Fruit fly (Drosophila melanogaster) whole organism, embryonic: ENCODE results near the gene stg.

ENCODE experiments used
- Awh ChIP-seq: fragments of 200-800 bp; sonication (Bioruptor generic); IDR thresholded peaks from 2 replicates; pipeline ENCODE4, ENCODE4 v1.3.6; 2022; ENCODE audit warnings: missing biosample characterization, missing genetic modification characterization
- B-H1 ChIP-seq: fragments of 200-800 bp; sonication (Bioruptor generic); IDR thresholded peaks from 3 replicates; pipeline ENCODE4 v1.3.6; 2022; ENCODE audit warnings: missing biosample characterization, missing genetic modification characterization
- CG10274 ChIP-seq: fragments of 200-800 bp; sonication (Bioruptor generic); optimal IDR thresholded peaks from 3 replicates; lab custom pipeline; 2017; ENCODE audit warnings: missing biosample characterization, mild to moderate bottlenecking, missing genetic modification characterization
- CG10543 ChIP-seq: fragments of 200-800 bp; sonication (Bioruptor generic); optimal IDR thresholded peaks from 3 replicates; lab custom pipeline; 2017; ENCODE audit warnings: missing biosample characterization, mild to moderate bottlenecking, missing genetic modification characterization, moderate library complexity
- CG10565 ChIP-seq: fragments of 200-800 bp; sonication (Bioruptor generic); optimal IDR thresholded peaks from 3 replicates; lab custom pipeline; 2016; ENCODE audit warnings: missing biosample characterization, mild to moderate bottlenecking, missing genetic modification characterization
- CG12659 ChIP-seq: fragments of 200-800 bp; sonication (Bioruptor generic); optimal IDR thresholded peaks from 3 replicates; lab custom pipeline; 2017; ENCODE audit warnings: mild to moderate bottlenecking, missing biosample characterization, missing genetic modification reagents, missing genetic modification characterization
- CG13894 ChIP-seq: fragments of 200-800 bp; sonication (Bioruptor generic); optimal IDR thresholded peaks from 3 replicates; lab custom pipeline; 2018; ENCODE audit warnings: missing biosample characterization, mild to moderate bottlenecking, missing genetic modification characterization, moderate library complexity
- CG17328 ChIP-seq: fragments of 200-800 bp; sonication (Bioruptor generic); IDR thresholded peaks from 2 replicates; pipeline ENCODE4 v1.3.6; 2022; ENCODE audit warnings: missing biosample characterization, missing genetic modification characterization
- CG3163 ChIP-seq: fragments of 200-800 bp; sonication (Bioruptor generic); optimal IDR thresholded peaks from 3 replicates; lab custom pipeline; 2016; ENCODE audit warnings: missing biosample characterization, missing genetic modification characterization
- CG32767 ChIP-seq: fragments of 200-800 bp; sonication (Bioruptor generic); IDR thresholded peaks from 2 replicates; pipeline ENCODE4 v1.3.6; 2022; ENCODE audit warnings: missing biosample characterization, missing genetic modification characterization
- CG32772 ChIP-seq: fragments of 200-800 bp; sonication (Bioruptor generic); IDR thresholded peaks from 2 replicates; pipeline ENCODE4 v1.3.6; 2022; ENCODE audit warnings: missing biosample characterization, missing genetic modification characterization
- CG34224 ChIP-seq: fragments of 200-800 bp; sonication (Bioruptor generic); IDR thresholded peaks from 3 replicates; pipeline ENCODE4 v1.3.6; 2022; ENCODE audit warnings: missing biosample characterization, missing genetic modification characterization; ENCODE audit not compliant: partially characterized antibody
- CG4360 ChIP-seq: fragments of 200-800 bp; sonication (Bioruptor generic); IDR thresholded peaks from 2 replicates; pipeline ENCODE4 v1.3.6; 2022; ENCODE audit warnings: missing biosample characterization, missing genetic modification characterization
- CG5245 ChIP-seq: fragments of 200-800 bp; sonication (Bioruptor generic); optimal IDR thresholded peaks from 3 replicates; lab custom pipeline; 2016; ENCODE audit warnings: missing biosample characterization, missing genetic modification characterization
- CG6254 ChIP-seq: fragments of 200-800 bp; sonication (Bioruptor generic); optimal IDR thresholded peaks from 3 replicates; lab custom pipeline; 2017; ENCODE audit warnings: mild to moderate bottlenecking, missing biosample characterization, missing genetic modification reagents, missing genetic modification characterization
- CG7839 ChIP-seq: fragments of 200-800 bp; sonication (Bioruptor generic); optimal IDR thresholded peaks from 3 replicates; lab custom pipeline; 2018; ENCODE audit warnings: missing biosample characterization, mild to moderate bottlenecking, missing genetic modification characterization, moderate library complexity
- CG7928 ChIP-seq: fragments of 200-800 bp; sonication (Bioruptor generic); optimal IDR thresholded peaks from 2 replicates; lab custom pipeline; 2017; ENCODE audit warnings: missing biosample characterization, mild to moderate bottlenecking, missing genetic modification characterization
- CG8290 ChIP-seq, 3 experiments: fragments of 200-800 bp; sonication (Bioruptor generic); optimal IDR thresholded peaks; 2 replicates each; lab custom pipeline; 2016 to 2019; ENCODE audit warnings: missing biosample characterization in 3 of 3, missing genetic modification characterization in 3 of 3, mild to moderate bottlenecking in 2 of 3, moderate library complexity in 1 of 3
- CHES-1-like ChIP-seq: fragments of 200-800 bp; sonication (Bioruptor generic); optimal IDR thresholded peaks from 2 replicates; lab custom pipeline; 2016; ENCODE audit warnings: missing biosample characterization, missing genetic modification characterization
- CrebB ChIP-seq: fragments of 200-800 bp; sonication (Bioruptor generic); optimal IDR thresholded peaks from 3 replicates; lab custom pipeline; 2018; ENCODE audit warnings: missing biosample characterization, mild to moderate bottlenecking, missing genetic modification characterization
- Dref ChIP-seq: fragments of 200-800 bp; sonication (Bioruptor generic); IDR thresholded peaks from 2 replicates; pipeline ENCODE4 v1.3.6; 2022; ENCODE audit warnings: missing biosample characterization, missing genetic modification characterization
- Fer1 ChIP-seq: fragments of 200-800 bp; sonication (Bioruptor generic); optimal IDR thresholded peaks from 2 replicates; lab custom pipeline; 2017; ENCODE audit warnings: missing biosample characterization, mild to moderate bottlenecking, missing genetic modification characterization
- HHEX ChIP-seq: fragments of 200-800 bp; sonication (Bioruptor generic); optimal IDR thresholded peaks from 3 replicates; lab custom pipeline; 2017; ENCODE audit warnings: missing biosample characterization, mild to moderate bottlenecking, missing genetic modification characterization, missing genetic modification reagents
- HmgZ ChIP-seq: fragments of 200-800 bp; sonication (Bioruptor generic); optimal IDR thresholded peaks from 2 replicates; lab custom pipeline; 2018; ENCODE audit warnings: missing biosample characterization, mild to moderate bottlenecking, missing genetic modification characterization
- Hr3 ChIP-seq: fragments of 200-800 bp; sonication (Bioruptor generic); optimal IDR thresholded peaks from 3 replicates; lab custom pipeline; 2016; ENCODE audit warnings: missing biosample characterization, missing genetic modification characterization
- Mrtf ChIP-seq: fragments of 200-800 bp; sonication (Bioruptor generic); IDR thresholded peaks from 3 replicates; pipeline ENCODE4 v1.3.6; 2022; ENCODE audit warnings: missing biosample characterization, missing genetic modification characterization
- NfI ChIP-seq: fragments of 200-800 bp; sonication (Bioruptor generic); optimal IDR thresholded peaks from 3 replicates; lab custom pipeline; 2018; ENCODE audit warnings: missing biosample characterization, mild to moderate bottlenecking, missing genetic modification characterization, moderate library complexity
- PHDP ChIP-seq: fragments of 200-800 bp; sonication (Bioruptor generic); optimal IDR thresholded peaks from 3 replicates; lab custom pipeline; 2018; ENCODE audit warnings: missing biosample characterization, mild to moderate bottlenecking, missing genetic modification characterization, moderate library complexity
- Rfx ChIP-seq: fragments of 200-800 bp; sonication (Bioruptor generic); IDR thresholded peaks from 2 replicates; pipeline ENCODE4 v1.3.6; 2022; ENCODE audit warnings: missing biosample characterization, missing genetic modification characterization
- Six4 ChIP-seq: fragments of 200-800 bp; sonication (Bioruptor generic); optimal IDR thresholded peaks from 2 replicates; lab custom pipeline; 2016; ENCODE audit warnings: missing biosample characterization, missing genetic modification characterization
- Sox102F ChIP-seq: fragments of 200-800 bp; sonication (Bioruptor generic); optimal IDR thresholded peaks from 2 replicates; lab custom pipeline; 2018; ENCODE audit warnings: missing biosample characterization, mild to moderate bottlenecking, missing genetic modification characterization, moderate library complexity
- Sry-δ ChIP-seq: fragments of 200-800 bp; sonication (Bioruptor generic); optimal IDR thresholded peaks from 2 replicates; lab custom pipeline; 2016; ENCODE audit warnings: missing biosample characterization, missing genetic modification characterization
- Xbp1 ChIP-seq: fragments of 200-800 bp; sonication (Bioruptor generic); optimal IDR thresholded peaks from 3 replicates; lab custom pipeline; 2016; ENCODE audit warnings: missing biosample characterization, mild to moderate bottlenecking, missing genetic modification characterization
- ara ChIP-seq: fragments of 200-800 bp; sonication (Bioruptor generic); IDR thresholded peaks from 2 replicates; pipeline ENCODE4 v1.3.6; 2022; ENCODE audit warnings: missing biosample characterization, missing genetic modification characterization
- ase ChIP-seq: fragments of 200-800 bp; sonication (Bioruptor generic); IDR thresholded peaks from 3 replicates; pipeline ENCODE4 v1.3.6; 2022; ENCODE audit warnings: missing biosample characterization, missing genetic modification characterization
- ash1 ChIP-seq: fragments of 200-800 bp; sonication (Bioruptor generic); optimal IDR thresholded peaks from 2 replicates; lab custom pipeline; 2018; ENCODE audit warnings: missing biosample characterization, mild to moderate bottlenecking, missing genetic modification characterization
- bbx ChIP-seq: fragments of 200-800 bp; sonication (Bioruptor generic); IDR thresholded peaks from 2 replicates; pipeline ENCODE4 v1.3.6; 2022; ENCODE audit warnings: missing biosample characterization, missing genetic modification characterization; ENCODE audit not compliant: partially characterized antibody
- bigmax ChIP-seq: fragments of 200-800 bp; sonication (Bioruptor generic); optimal IDR thresholded peaks from 2 replicates; lab custom pipeline; 2018; ENCODE audit warnings: missing biosample characterization, mild to moderate bottlenecking, missing genetic modification characterization
- caup ChIP-seq: fragments of 200-800 bp; sonication (Bioruptor generic); optimal IDR thresholded peaks from 3 replicates; lab custom pipeline; 2017; ENCODE audit warnings: missing biosample characterization, mild to moderate bottlenecking, missing genetic modification characterization, moderate library complexity; ENCODE audit not compliant: severe bottlenecking
- chif ChIP-seq, 2 experiments: fragments of 200-800 bp; sonication (Bioruptor generic); optimal IDR thresholded peaks; 3 replicates each; lab custom pipeline; 2016; ENCODE audit warnings: missing biosample characterization in 2 of 2, missing genetic modification characterization in 2 of 2
- dan ChIP-seq: fragments of 200-800 bp; sonication (Bioruptor generic); IDR thresholded peaks from 2 replicates; pipeline ENCODE4 v1.3.6; 2022; ENCODE audit warnings: missing biosample characterization, missing genetic modification characterization
- dmrt11E ChIP-seq: fragments of 200-800 bp; sonication (Bioruptor generic); optimal IDR thresholded peaks from 3 replicates; lab custom pipeline; 2018; ENCODE audit warnings: missing biosample characterization, mild to moderate bottlenecking, missing genetic modification characterization, moderate library complexity
- ftz-f1 ChIP-seq: fragments of 200-800 bp; sonication (Bioruptor generic); optimal IDR thresholded peaks from 2 replicates; lab custom pipeline; 2016; ENCODE audit warnings: missing biosample characterization, missing genetic modification characterization
- pho ChIP-seq: fragments of 200-800 bp; sonication (Bioruptor generic); optimal IDR thresholded peaks from 2 replicates; lab custom pipeline; 2016; ENCODE audit warnings: missing biosample characterization, missing genetic modification characterization
- phol ChIP-seq: fragments of 200-800 bp; sonication (Bioruptor generic); optimal IDR thresholded peaks from 3 replicates; lab custom pipeline; 2018; ENCODE audit warnings: missing biosample characterization, mild to moderate bottlenecking, missing genetic modification characterization, moderate library complexity
- sens ChIP-seq: fragments of 200-800 bp; sonication (Bioruptor generic); peaks from one replicate; lab custom pipeline; 2016; ENCODE audit warnings: missing biosample characterization, missing genetic modification characterization
- ssp ChIP-seq: fragments of 200-800 bp; sonication (Bioruptor generic); IDR thresholded peaks from 2 replicates; pipeline ENCODE4 v1.3.6; 2022; ENCODE audit warnings: missing biosample characterization, missing genetic modification characterization
- sug ChIP-seq: fragments of 200-800 bp; optimal IDR thresholded peaks from 2 replicates; lab custom pipeline; 2019; ENCODE audit warnings: missing biosample characterization, mild to moderate bottlenecking, missing genetic modification characterization, moderate library complexity
- zfh1 ChIP-seq: fragments of 200-800 bp; sonication (Bioruptor generic); IDR thresholded peaks from 3 replicates; pipeline ENCODE4 v1.3.6; 2022; ENCODE audit warnings: missing biosample characterization, missing genetic modification characterization

Gene stg

dm6 chr3R:29207012-29207656 lies 48.5 kb downstream of the stg start (continued):
- TF ChIP-seq Sry-δ: no peak
- no peak for TF ChIP-seq CG32767 (GFP tag; lab: Robert Waterston, UW)
- TF ChIP-seq CG10543 (GFP tag; lab: Kevin White, UChicago): peak; percentile 12
- TF ChIP-seq ash1 (GFP tag; lab: Kevin White, UChicago): no peak
- peak; percentile 57 for TF ChIP-seq CG12659 (GFP tag; lab: Kevin White, UChicago)
- TF ChIP-seq NfI: peak; percentile 73
- TF ChIP-seq Dref: no peak
- TF ChIP-seq CG10565: no peak
- TF ChIP-seq dmrt11E (tag; lab: Kevin White, UChicago): peak; percentile 46
- TF ChIP-seq B-H1 (GFP tag; lab: Robert Waterston, UW): peak; percentile 73
- TF ChIP-seq ara: peak; percentile 69
- TF ChIP-seq sens (GFP tag; lab: Kevin White, UChicago): peak; percentile 48
- TF ChIP-seq CG10274 (GFP tag; lab: Kevin White, UChicago): peak; percentile 23
- peak; percentile 13 for TF ChIP-seq Hr3 (GFP tag; lab: Kevin White, UChicago)
- TF ChIP-seq CG5245 (GFP tag; lab: Kevin White, UChicago): peak; percentile 14
- TF ChIP-seq CG32772 (GFP tag; lab: Robert Waterston, UW): peak; percentile 65
- TF ChIP-seq pho (GFP tag; lab: Kevin White, UChicago): no peak
- peak; percentile 52; the same call in 1 of the 2 replicates for TF ChIP-seq ssp (GFP tag; lab: Robert Waterston, UW)
- TF ChIP-seq CG4360: peak; percentile 65
- no peak for TF ChIP-seq bigmax (GFP tag; lab: Kevin White, UChicago)
- TF ChIP-seq PHDP (tag; lab: Kevin White, UChicago): peak; percentile 60
- peak; percentile 54 for TF ChIP-seq caup (GFP tag; lab: Kevin White, UChicago)
- TF ChIP-seq Xbp1 (GFP tag; lab: Kevin White, UChicago): peak; percentile 65
- peak; percentile 63 for TF ChIP-seq Fer1 (GFP tag; lab: Kevin White, UChicago)
- peak; percentile 30 for TF ChIP-seq HmgZ (tag; lab: Kevin White, UChicago)
- peak; percentile 28 for TF ChIP-seq CG6254 (GFP tag; lab: Kevin White, UChicago)
- peak; percentile 38 for TF ChIP-seq sug (tag; lab: Kevin White, UChicago)
- TF ChIP-seq CG13894 (tag; lab: Kevin White, UChicago): peak; percentile 21
- TF ChIP-seq CHES-1-like (GFP tag; lab: Kevin White, UChicago): no peak
- TF ChIP-seq CG3163: no peak
- no peak for TF ChIP-seq ftz-f1 (GFP tag; lab: Kevin White, UChicago)
- TF ChIP-seq bbx (GFP tag; lab: Robert Waterston, UW): no peak
- TF ChIP-seq chif (GFP tag; optimal IDR thresholded peaks at IDR 0.05; lab: Kevin White, UChicago): no peak
- TF ChIP-seq Rfx (GFP tag; lab: Robert Waterston, UW): peak; percentile 82
- TF ChIP-seq ase: peak; percentile 66; the same call in 2 of the 3 replicates
- no peak for TF ChIP-seq dan (GFP tag; lab: Robert Waterston, UW)
- TF ChIP-seq CrebB (tag; lab: Kevin White, UChicago): no peak
- TF ChIP-seq Awh: peak; percentile 72
- TF ChIP-seq CG7928: peak; percentile 11
- peak; percentile 79 for TF ChIP-seq zfh1
- TF ChIP-seq CG8290 (GFP tag; optimal IDR thresholded peaks at IDR 0.05; lab: Kevin White, UChicago): no peak
- peak in 1 of 2 experiments; percentile 13 for TF ChIP-seq CG8290 (tag; optimal IDR thresholded peaks at IDR 0.05; lab: Kevin White, UChicago)
- TF ChIP-seq CG7839 (tag; lab: Kevin White, UChicago): peak; percentile 70
- peak; percentile 74 for TF ChIP-seq Sox102F (GFP tag; lab: Kevin White, UChicago)
- TF ChIP-seq HHEX (GFP tag; lab: Kevin White, UChicago): peak; percentile 45
- peak; percentile 60 for TF ChIP-seq phol (tag; lab: Kevin White, UChicago)
- peak; percentile 11 for TF ChIP-seq Six4 (GFP tag; lab: Kevin White, UChicago)
- TF ChIP-seq CG34224: no peak
- peak; percentile 75 for TF ChIP-seq CG17328 (GFP tag; lab: Robert Waterston, UW)
- peak; percentile 78 for TF ChIP-seq Mrtf
